Fruit fly (Drosophila melanogaster): ENCODE data around the gene Fer1.

Fer1 gene

DNA sequence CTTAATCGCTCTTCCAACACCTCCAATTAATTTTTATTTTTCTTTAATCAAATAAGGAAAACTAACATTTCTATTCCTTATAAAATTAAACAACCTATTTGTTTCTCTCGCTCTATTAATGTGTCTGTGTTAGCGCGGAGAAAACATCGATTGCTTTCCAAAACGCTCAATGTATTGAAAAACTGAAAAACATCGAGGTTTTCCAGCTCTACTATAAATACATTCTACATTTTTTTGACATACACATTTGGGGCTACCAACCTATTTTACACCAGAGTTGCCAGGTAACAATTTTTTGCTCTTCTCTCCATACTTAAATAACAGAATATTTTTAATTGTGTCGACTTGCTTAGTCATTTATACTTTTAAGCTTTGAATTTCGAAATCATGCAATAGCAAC lies 44.1 kb upstream of the Fer1 start (continued):
- peak; percentile 62 for TF ChIP-seq Scr (GFP tag; IDR thresholded peaks at IDR 0.05; ENCODE audit: partially characterized antibody)
- TF ChIP-seq CG1233 (GFP tag; optimal IDR thresholded peaks at IDR 0.05): no peak
- TF ChIP-seq cg (GFP tag; optimal IDR thresholded peaks at IDR 0.05): peak; percentile 5
- 0 out of 2 replicates have a peak, but pooled peaks have one; percentile 16 for TF ChIP-seq vvl (GFP tag; IDR thresholded peaks at IDR 0.05)
- TF ChIP-seq sc (optimal IDR thresholded peaks at IDR 0.05): no peak
- no peak for TF ChIP-seq sc (GFP tag; optimal IDR thresholded peaks at IDR 0.05)
- TF ChIP-seq dmrt11E (tag; optimal IDR thresholded peaks at IDR 0.05): peak; percentile 20
- TF ChIP-seq CG7357 (GFP tag; IDR thresholded peaks at IDR 0.05): no peak
- TF ChIP-seq CG10267 (tag; optimal IDR thresholded peaks at IDR 0.05): peak; percentile 70
- no peak for TF ChIP-seq CG11398 (GFP tag; optimal IDR thresholded peaks at IDR 0.05)
- TF ChIP-seq CG4424 (GFP tag; optimal IDR thresholded peaks at IDR 0.05): peak; percentile 1
- TF ChIP-seq nmo (GFP tag; optimal IDR thresholded peaks at IDR 0.05): peak; percentile 54
- TF ChIP-seq Bteb2 (GFP tag; optimal IDR thresholded peaks at IDR 0.05): peak; percentile 46
- TF ChIP-seq CG12942 (GFP tag; optimal IDR thresholded peaks at IDR 0.05): no peak
- no peak for TF ChIP-seq prd (optimal IDR thresholded peaks at IDR 0.05)
- TF ChIP-seq prd (GFP tag; IDR thresholded peaks at IDR 0.05): no peak
- peak; percentile 13 for TF ChIP-seq CG9797 (GFP tag; optimal IDR thresholded peaks at IDR 0.05)
- no peak for TF ChIP-seq dimm (GFP tag; IDR thresholded peaks at IDR 0.05)
- TF ChIP-seq CG2116 (GFP tag; optimal IDR thresholded peaks at IDR 0.05): peak; percentile 72
- peak; percentile 44 for TF ChIP-seq Xbp1 (GFP tag; optimal IDR thresholded peaks at IDR 0.05)
- TF ChIP-seq Abd-B (GFP tag; optimal IDR thresholded peaks at IDR 0.05): peak; percentile 18
- TF ChIP-seq sug (tag; optimal IDR thresholded peaks at IDR 0.05): peak; percentile 36
- no peak for TF ChIP-seq CG10959 (GFP tag; IDR thresholded peaks at IDR 0.05)
- TF ChIP-seq CG11085 (GFP tag; IDR thresholded peaks at IDR 0.05): no peak
- TF ChIP-seq Hsf (GFP tag; optimal IDR thresholded peaks at IDR 0.05): peak; percentile 34
- no peak for TF ChIP-seq CG7745 (tag; optimal IDR thresholded peaks at IDR 0.05)
- no peak for TF ChIP-seq GATAe (GFP tag; conservative IDR thresholded peaks at IDR 0.05)
- no peak for TF ChIP-seq CG1832 (GFP tag; optimal IDR thresholded peaks at IDR 0.05)
- peak; percentile 7 for TF ChIP-seq zen (tag; optimal IDR thresholded peaks at IDR 0.05)
- TF ChIP-seq CG17829 (tag; optimal IDR thresholded peaks at IDR 0.05): peak; percentile 42
- TF ChIP-seq twi (tag; optimal IDR thresholded peaks at IDR 0.05): peak; percentile 2
- TF ChIP-seq Mad (GFP tag; optimal IDR thresholded peaks at IDR 0.05): no peak
- no peak for TF ChIP-seq pum (GFP tag; optimal IDR thresholded peaks at IDR 0.05)
- peak; percentile 66 for TF ChIP-seq CG34224 (GFP tag; IDR thresholded peaks at IDR 0.05; ENCODE audit: partially characterized antibody)
- no peak for TF ChIP-seq CG10654 (GFP tag; optimal IDR thresholded peaks at IDR 0.05)
- TF ChIP-seq CG42726 (GFP tag; IDR thresholded peaks at IDR 0.05; ENCODE audit: partially characterized antibody): peak; percentile 59; the same call in 1 of the 2 replicates
- TF ChIP-seq unc-4 (GFP tag; IDR thresholded peaks at IDR 0.05; ENCODE audit: partially characterized antibody): peak; percentile 69
- TF ChIP-seq CG11247 (GFP tag; IDR thresholded peaks at IDR 0.05): no peak
- TF ChIP-seq p53 (GFP tag; optimal IDR thresholded peaks at IDR 0.05): no peak
- TF ChIP-seq BtbVII (GFP tag; optimal IDR thresholded peaks at IDR 0.05): no peak
- no peak for TF ChIP-seq h (optimal IDR thresholded peaks at IDR 0.05)
- TF ChIP-seq mirr (GFP tag; optimal IDR thresholded peaks at IDR 0.05): no peak
- TF ChIP-seq zfh2 (GFP tag; optimal IDR thresholded peaks at IDR 0.05): peak; percentile 27
- TF ChIP-seq pho (GFP tag; optimal IDR thresholded peaks at IDR 0.05): no peak
- peak; percentile 70 for TF ChIP-seq CG1603 (tag; optimal IDR thresholded peaks at IDR 0.05)
- peak in 1 of 2 experiments; percentile 16 for TF ChIP-seq bsh (GFP tag; optimal IDR thresholded peaks at IDR 0.05)
- TF ChIP-seq CG1602 (GFP tag; optimal IDR thresholded peaks at IDR 0.05): peak; percentile 16
- peak; percentile 74 for TF ChIP-seq CG12659 (GFP tag; optimal IDR thresholded peaks at IDR 0.05)
- no peak for TF ChIP-seq CG6654 (GFP tag; optimal IDR thresholded peaks at IDR 0.05)
- no peak for TF ChIP-seq ATbp (GFP tag; optimal IDR thresholded peaks at IDR 0.05)
- no peak for TF ChIP-seq CG6813 (GFP tag; optimal IDR thresholded peaks at IDR 0.05)

All from whole organism, embryonic.